Worm (Caenorhabditis elegans) whole organism, young adult: ENCODE measurements around the gene sri-25.

ENCODE experiments used
- B0035.1 ChIP-seq: sonication (generic microtip); optimal IDR thresholded peaks from 2 replicates; lab custom pipeline; 2016; ENCODE audit warnings: missing genetic modification characterization, mild to moderate bottlenecking, missing compliant biosample characterization, missing genotype, missing genetic modification reagents
- F49E8.2 ChIP-seq: sonication (generic microtip); optimal IDR thresholded peaks from 3 replicates; lab custom pipeline; 2017; ENCODE audit warnings: missing genetic modification characterization, mild to moderate bottlenecking, missing compliant biosample characterization, antibody characterized with exemption, moderate library complexity; ENCODE audit not compliant: insufficient read depth
- F52B5.7 ChIP-seq: sonication (generic microtip); optimal IDR thresholded peaks from 2 replicates; lab custom pipeline; 2016; ENCODE audit warnings: mild to moderate bottlenecking, missing genetic modification characterization, missing compliant biosample characterization
- K11D2.4 ChIP-seq: fragments of 200-800 bp; sonication (Bioruptor generic); IDR thresholded peaks from 2 replicates; pipeline ENCODE4 v1.3.6; 2022; ENCODE audit warnings: missing genetic modification reagents, missing genetic modification characterization, missing compliant biosample characterization
- K12H6.12 ChIP-seq: fragments of 200-800 bp; sonication (Bioruptor generic); optimal IDR thresholded peaks from 2 replicates; lab custom pipeline; 2018; ENCODE audit warnings: mild to moderate bottlenecking, missing genetic modification characterization, missing compliant biosample characterization
- T26A5.8 ChIP-seq: sonication (generic microtip); optimal IDR thresholded peaks from 2 replicates; lab custom pipeline; 2016; ENCODE audit warnings: missing genetic modification characterization, missing compliant biosample characterization
- Y53G8AR.9 ChIP-seq: fragments of 200-800 bp; sonication (Bioruptor generic); conservative IDR thresholded peaks from 2 replicates; pipeline ENCODE4 v1.3.6; 2022; ENCODE audit warnings: missing genetic modification reagents, missing genetic modification characterization, missing compliant biosample characterization
- athp-1 ChIP-seq: sonication (generic microtip); optimal IDR thresholded peaks from 2 replicates; lab custom pipeline; 2017; ENCODE audit warnings: mild to moderate bottlenecking, missing genetic modification characterization, missing compliant biosample characterization
- attf-3 ChIP-seq: fragments of 200-800 bp; sonication (Bioruptor generic); conservative IDR thresholded peaks from 2 replicates; pipeline ENCODE4 v1.3.6; 2022; ENCODE audit warnings: missing genetic modification reagents, missing genetic modification characterization, missing compliant biosample characterization
- attf-6 ChIP-seq: fragments of 200-800 bp; sonication (Bioruptor generic); IDR thresholded peaks from 2 replicates; pipeline ENCODE4 v1.3.6; 2022; ENCODE audit warnings: missing genetic modification reagents, missing genetic modification characterization, missing compliant biosample characterization
- bed-1 ChIP-seq: fragments of 200-800 bp; sonication (Bioruptor generic); IDR thresholded peaks from 2 replicates; pipeline ENCODE4 v1.3.6; 2022; ENCODE audit warnings: missing genetic modification reagents, missing genetic modification characterization, missing compliant biosample characterization
- bed-2 ChIP-seq: fragments of 200-800 bp; sonication (Bioruptor generic); IDR thresholded peaks from 2 replicates; pipeline ENCODE4 v1.3.6; 2022; ENCODE audit warnings: missing genetic modification reagents, missing genetic modification characterization, missing compliant biosample characterization
- cebp-1 ChIP-seq, 2 experiments: fragments of 200-800 bp in 1 of 2; sonication (Bioruptor generic) in 1 of 2; sonication (generic microtip) in 1 of 2; IDR thresholded peaks in 1 of 2; optimal IDR thresholded peaks in 1 of 2; 2 replicates each; pipeline versions ENCODE4 v1.3.6 to Lab custom; 2017 to 2022; ENCODE audit warnings: missing compliant biosample characterization in 2 of 2, missing genetic modification characterization in 2 of 2, mild to moderate bottlenecking in 1 of 2, missing genetic modification reagents in 1 of 2, moderate library complexity in 1 of 2
- ceh-100 ChIP-seq: fragments of 200-800 bp; sonication (Bioruptor generic); IDR thresholded peaks from 2 replicates; pipeline ENCODE4 v1.3.6; 2022; ENCODE audit warnings: missing genetic modification reagents, missing genetic modification characterization, missing compliant biosample characterization
- ceh-27 ChIP-seq: fragments of 200-800 bp; sonication (Bioruptor generic); optimal IDR thresholded peaks from 2 replicates; lab custom pipeline; 2018; ENCODE audit warnings: mild to moderate bottlenecking, missing genetic modification characterization, moderate library complexity, missing compliant biosample characterization
- ceh-79 ChIP-seq: sonication (generic microtip); optimal IDR thresholded peaks from 2 replicates; lab custom pipeline; 2017; ENCODE audit warnings: mild to moderate bottlenecking, missing genetic modification characterization, missing compliant biosample characterization
- chd-7 ChIP-seq: sonication (generic microtip); optimal IDR thresholded peaks from 2 replicates; lab custom pipeline; 2016; ENCODE audit warnings: mild to moderate bottlenecking, missing genetic modification characterization, moderate library complexity, missing compliant biosample characterization
- efl-1 ChIP-seq: fragments of 150-350 bp; optimal IDR thresholded peaks from 2 replicates; lab custom pipeline; 2014; ENCODE audit warnings: missing biosample characterization, missing genetic modification reagents, missing genetic modification characterization
- egrh-3 ChIP-seq: fragments of 200-800 bp; sonication (Bioruptor generic); IDR thresholded peaks from 2 replicates; pipeline ENCODE4 v1.3.6; 2022; ENCODE audit warnings: missing genetic modification reagents, missing genetic modification characterization, missing compliant biosample characterization
- ekl-4 ChIP-seq: fragments of 200-800 bp; sonication (Bioruptor generic); IDR thresholded peaks from 2 replicates; pipeline ENCODE4 v1.3.6; 2022; ENCODE audit warnings: missing genetic modification reagents, missing genetic modification characterization, missing compliant biosample characterization
- gei-17 ChIP-seq: fragments of 200-800 bp; sonication (Bioruptor generic); optimal IDR thresholded peaks from 2 replicates; lab custom pipeline; 2018; ENCODE audit warnings: mild to moderate bottlenecking, missing genetic modification characterization, missing compliant biosample characterization
- him-1 ChIP-seq: sonication (generic microtip); optimal IDR thresholded peaks from 2 replicates; lab custom pipeline; 2016; ENCODE audit warnings: missing genotype, missing genetic modification reagents, missing genetic modification characterization, missing compliant biosample characterization
- hlh-26 ChIP-seq: fragments of 200-800 bp; sonication (Bioruptor generic); conservative IDR thresholded peaks from 2 replicates; pipeline ENCODE4 v1.3.6; 2022; ENCODE audit warnings: missing genetic modification reagents, missing genetic modification characterization, missing compliant biosample characterization
- hmg-1.2 ChIP-seq: fragments of 200-800 bp; sonication (Bioruptor generic); IDR thresholded peaks from 2 replicates; pipeline ENCODE4 v1.3.6; 2022; ENCODE audit warnings: missing genetic modification reagents, missing genetic modification characterization, missing compliant biosample characterization
- let-526 ChIP-seq: fragments of 200-800 bp; sonication (Bioruptor generic); IDR thresholded peaks from 2 replicates; pipeline ENCODE4 v1.3.6; 2022; ENCODE audit warnings: missing genetic modification reagents, missing genetic modification characterization, missing compliant biosample characterization
- lin-26 ChIP-seq: fragments of 200-800 bp; sonication (Bioruptor generic); IDR thresholded peaks from 2 replicates; pipeline ENCODE4 v1.3.6; 2022; ENCODE audit warnings: missing genetic modification reagents, missing genetic modification characterization, missing compliant biosample characterization
- lin-54 ChIP-seq: fragments of 200-800 bp; sonication (Bioruptor generic); optimal IDR thresholded peaks from 2 replicates; lab custom pipeline; 2018; ENCODE audit warnings: mild to moderate bottlenecking, missing genetic modification characterization, missing compliant biosample characterization
- lsy-27 ChIP-seq: sonication (generic microtip); optimal IDR thresholded peaks from 2 replicates; lab custom pipeline; 2017; ENCODE audit warnings: missing genetic modification characterization, mild to moderate bottlenecking, missing compliant biosample characterization, antibody characterized with exemption, missing genotype, borderline replicate concordance; ENCODE audit not compliant: insufficient read depth
- madf-3 ChIP-seq: fragments of 200-800 bp; sonication (Bioruptor generic); IDR thresholded peaks from 2 replicates; pipeline ENCODE4 v1.3.6; 2022; ENCODE audit warnings: missing genetic modification reagents, missing genetic modification characterization, missing compliant biosample characterization
- nhr-120 ChIP-seq: fragments of 200-800 bp; sonication (Bioruptor generic); IDR thresholded peaks from 2 replicates; pipeline ENCODE4 v1.3.6; 2022; ENCODE audit warnings: missing genetic modification characterization, missing compliant biosample characterization
- nhr-179 ChIP-seq: sonication (generic microtip); optimal IDR thresholded peaks from 2 replicates; lab custom pipeline; 2016; ENCODE audit warnings: mild to moderate bottlenecking, missing genetic modification characterization, missing compliant biosample characterization
- pbrm-1 ChIP-seq: fragments of 200-800 bp; sonication (Bioruptor generic); IDR thresholded peaks from 2 replicates; pipeline ENCODE4 v1.3.6; 2022; ENCODE audit warnings: missing genetic modification reagents, missing genetic modification characterization, missing compliant biosample characterization
- pha-4 ChIP-seq: fragments of 150-350 bp; sonication (generic microtip); optimal IDR thresholded peaks from 2 replicates; lab custom pipeline; 2014; ENCODE audit warnings: missing biosample characterization, missing genetic modification reagents, missing genetic modification characterization
- rcor-1 ChIP-seq: fragments of 200-800 bp; sonication (Bioruptor generic); IDR thresholded peaks from 2 replicates; pipeline ENCODE4 v1.3.6; 2022; ENCODE audit warnings: missing genetic modification reagents, missing genetic modification characterization, missing compliant biosample characterization
- rec-8 ChIP-seq, 2 experiments: sonication (generic microtip); optimal IDR thresholded peaks; 2 replicates each; lab custom pipeline; 2016; ENCODE audit warnings: mild to moderate bottlenecking in 2 of 2, missing genetic modification characterization in 2 of 2, missing genetic modification reagents in 2 of 2, missing genotype in 2 of 2, missing biosample characterization in 1 of 2, missing compliant biosample characterization in 1 of 2, moderate library complexity in 1 of 2
- repo-1 ChIP-seq: sonication (generic microtip); optimal IDR thresholded peaks from 2 replicates; lab custom pipeline; 2017; ENCODE audit warnings: mild to moderate bottlenecking, missing genetic modification characterization, missing compliant biosample characterization
- snpc-1.3 ChIP-seq: sonication (generic microtip); optimal IDR thresholded peaks from 2 replicates; lab custom pipeline; 2017; ENCODE audit warnings: missing genetic modification characterization, mild to moderate bottlenecking, missing compliant biosample characterization, antibody characterized with exemption, moderate library complexity, missing genotype, missing genetic modification reagents; ENCODE audit not compliant: insufficient read depth
- sptf-2 ChIP-seq: fragments of 200-800 bp; sonication (Bioruptor generic); optimal IDR thresholded peaks from 2 replicates; lab custom pipeline; 2018; ENCODE audit warnings: mild to moderate bottlenecking, missing genetic modification characterization, missing compliant biosample characterization
- tbp1 ChIP-seq: fragments of 200-800 bp; sonication (Bioruptor generic); optimal IDR thresholded peaks from 2 replicates; lab custom pipeline; 2018; ENCODE audit warnings: mild to moderate bottlenecking, missing genetic modification characterization, missing compliant biosample characterization
- unc-130 ChIP-seq: sonication (generic microtip); optimal IDR thresholded peaks from 2 replicates; lab custom pipeline; 2016; ENCODE audit warnings: missing genetic modification reagents, missing genetic modification characterization, missing compliant biosample characterization
- unc-62 ChIP-seq: fragments of 150-350 bp; optimal IDR thresholded peaks from 2 replicates; lab custom pipeline; 2014; ENCODE audit warnings: missing biosample characterization, missing genetic modification reagents, missing genetic modification characterization
- zim-3 ChIP-seq: sonication (generic microtip); optimal IDR thresholded peaks from 2 replicates; lab custom pipeline; 2017; ENCODE audit warnings: mild to moderate bottlenecking, missing genetic modification characterization, moderate library complexity, missing compliant biosample characterization
- ztf-25 ChIP-seq: fragments of 200-800 bp; sonication (Bioruptor generic); IDR thresholded peaks from 2 replicates; pipeline ENCODE4 v1.3.6; 2022; ENCODE audit warnings: missing genetic modification reagents, missing genetic modification characterization, missing compliant biosample characterization
- ztf-28 ChIP-seq: fragments of 200-800 bp; sonication (Bioruptor generic); IDR thresholded peaks from 2 replicates; pipeline ENCODE4 v1.3.6; 2022; ENCODE audit warnings: missing genetic modification reagents, missing genetic modification characterization, missing compliant biosample characterization

sri-25 gene

DNA sequence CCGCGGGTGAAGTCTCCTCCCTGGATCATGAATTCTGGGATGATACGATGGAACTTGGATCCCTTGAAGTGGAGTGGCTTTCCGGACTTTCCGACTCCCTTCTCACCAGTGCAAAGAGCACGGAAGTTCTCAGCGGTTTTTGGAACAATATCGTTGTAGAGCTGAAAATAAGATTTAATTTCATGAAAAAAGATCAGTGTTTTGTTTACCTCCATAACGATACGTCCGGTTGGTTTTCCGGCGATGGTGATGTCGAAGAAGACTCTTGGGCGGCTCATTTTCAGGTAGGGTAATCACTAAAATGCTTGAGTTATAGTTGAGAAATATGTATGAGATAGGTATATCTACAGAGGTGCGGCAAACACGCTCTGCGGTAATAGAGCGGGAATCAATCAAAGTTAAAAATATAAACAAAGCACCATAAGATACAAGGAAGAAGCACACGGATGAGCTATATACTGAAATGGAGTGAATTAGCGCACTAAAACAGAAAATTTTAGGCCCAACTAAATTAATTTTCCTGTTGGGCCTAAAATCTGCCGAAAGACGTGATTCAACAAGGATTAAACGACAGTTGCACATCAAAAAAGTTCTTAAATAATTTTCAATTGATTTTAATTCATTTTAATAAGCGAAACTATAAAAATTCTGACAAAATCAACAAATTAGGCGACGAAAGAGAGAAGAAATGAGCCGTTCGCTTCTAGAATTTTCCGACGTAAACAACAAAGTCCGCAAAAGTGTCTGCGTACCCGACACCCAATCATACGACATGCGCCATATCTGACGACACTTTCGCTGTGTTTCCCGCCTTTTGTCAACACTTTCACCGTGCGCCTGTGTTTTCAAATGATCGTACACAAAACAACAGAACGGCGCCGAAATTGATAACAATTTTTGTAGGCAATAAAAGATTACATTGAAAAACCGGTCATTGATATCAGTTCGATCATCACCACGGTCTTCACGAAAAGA lies 29.4 kb upstream of the sri-25 start, which contains the start of the genes cyn-7 and bath-36 (continued):
- TF ChIP-seq ztf-28 (no peak), unc-62 (GFP tag; lab: Kevin White, UChicago) (no peak), hmg-1.2 (GFP tag; lab: Robert Waterston, UW) (peak; percentile 33), bed-1 (GFP tag; lab: Robert Waterston, UW) (no peak), egrh-3 (GFP tag; lab: Robert Waterston, UW) (no peak), rec-8 (tag; optimal IDR thresholded peaks at IDR 0.05; lab: Kevin White, UChicago) (no peak), lin-54 (peak; percentile 83), lsy-27 (no peak), athp-1 (tag; lab: Kevin White, UChicago) (no peak), nhr-120 (GFP tag; lab: Robert Waterston, UW) (no peak), efl-1 (GFP tag; lab: Kevin White, UChicago) (peak; percentile 73), chd-7 (tag; lab: Kevin White, UChicago) (no peak), Y53G8AR.9 (GFP tag; lab: Robert Waterston, UW) (0 out of 2 replicates have a peak, but pooled peaks have one; percentile 7), gei-17 (peak; percentile 59), tbp1 (peak; percentile 54), hlh-26 (GFP tag; lab: Robert Waterston, UW) (no peak), ceh-27 (GFP tag; lab: Kevin White, UChicago) (no peak), repo-1 (tag; lab: Kevin White, UChicago) (peak; percentile 14), bed-2 (no peak), ceh-79 (tag; lab: Kevin White, UChicago) (no peak), pha-4 (peak; percentile 36), snpc-1.3 (peak; percentile 38), K12H6.12 (tag; lab: Kevin White, UChicago) (peak; percentile 1), pbrm-1 (GFP tag; lab: Robert Waterston, UW) (peak; percentile 81), K11D2.4 (GFP tag; lab: Robert Waterston, UW) (peak; percentile 71; the same call in 1 of the 2 replicates), ekl-4 (GFP tag; lab: Robert Waterston, UW) (peak; percentile 52), F49E8.2 (tag; lab: Kevin White, UChicago) (peak; percentile 15), rcor-1 (peak; percentile 58), let-526 (GFP tag; lab: Robert Waterston, UW) (no peak), unc-130 (GFP tag; lab: Kevin White, UChicago) (no peak), him-1 (tag; lab: Kevin White, UChicago) (no peak), zim-3 (tag; lab: Kevin White, UChicago) (no peak), F52B5.7 (tag; lab: Kevin White, UChicago) (no peak), B0035.1 (tag; lab: Kevin White, UChicago) (no peak), sptf-2 (GFP tag; lab: Kevin White, UChicago) (no peak), cebp-1 (GFP tag; IDR thresholded peaks at IDR 0.05; lab: Robert Waterston, UW) (no peak; the same call in 1 of the 2 replicates), cebp-1 (tag; optimal IDR thresholded peaks at IDR 0.05; lab: Kevin White, UChicago) (peak; percentile 61), attf-6 (GFP tag; lab: Robert Waterston, UW) (no peak), madf-3 (GFP tag; lab: Robert Waterston, UW) (0 out of 2 replicates have a peak, but pooled peaks have one; percentile 63), T26A5.8 (tag; lab: Kevin White, UChicago) (no peak), ceh-100 (GFP tag; lab: Robert Waterston, UW) (peak; percentile 44; the same call in 1 of the 2 replicates), attf-3 (GFP tag; lab: Robert Waterston, UW) (no peak; the same call in 1 of the 2 replicates), nhr-179 (tag; lab: Kevin White, UChicago) (no peak), lin-26 (GFP tag; lab: Robert Waterston, UW) (peak; percentile 34; the same call in 1 of the 2 replicates), ztf-25 (no peak)
